Worm (Caenorhabditis elegans): ENCODE results near the gene F45E6.1.

- TF ChIP-seq elt-1 (tag; optimal IDR thresholded peaks at IDR 0.05) (no peak), nhr-6 (tag; optimal IDR thresholded peaks at IDR 0.05) (no peak), ceh-82 (tag; optimal IDR thresholded peaks at IDR 0.05) (no peak), nhr-237 (tag; optimal IDR thresholded peaks at IDR 0.05) (no peak), skn-1 (tag; optimal IDR thresholded peaks at IDR 0.05) (no peak), F13H6.1 (tag; optimal IDR thresholded peaks at IDR 0.05) (no peak)
These were observed 829 bp downstream of the F45E6.1 start for ce11 chrX:12476412-12476811.

Data from whole organism, L2 larva.